Worm (Caenorhabditis elegans) whole organism, L4 larva: ENCODE data around the gene W03C9.2.

ENCODE experiments used
- ceh-32 ChIP-seq: sonication (generic microtip); optimal IDR thresholded peaks from 2 replicates; lab custom pipeline; 2016; ENCODE audit warnings: mild to moderate bottlenecking, missing genetic modification characterization, missing compliant biosample characterization; ENCODE audit not compliant: poor library complexity
- ceh-82 ChIP-seq: sonication (generic microtip); optimal IDR thresholded peaks from 2 replicates; lab custom pipeline; 2017; ENCODE audit warnings: missing biosample characterization, missing genetic modification characterization
- cey-2 ChIP-seq: sonication (generic microtip); optimal IDR thresholded peaks from 3 replicates; lab custom pipeline; 2017; ENCODE audit warnings: missing genetic modification characterization, mild to moderate bottlenecking, missing compliant biosample characterization, antibody characterized with exemption, borderline replicate concordance; ENCODE audit not compliant: insufficient read depth
- ctbp-1 ChIP-seq: fragments of 200-800 bp; sonication (Bioruptor generic); IDR thresholded peaks from 2 replicates; pipeline ENCODE4 v1.3.6; 2022; ENCODE audit warnings: missing genetic modification reagents, missing genetic modification characterization, missing compliant biosample characterization
- dmd-8 ChIP-seq: fragments of 200-800 bp; sonication (Bioruptor generic); IDR thresholded peaks from 2 replicates; pipeline ENCODE4 v1.3.6; 2022; ENCODE audit warnings: missing genetic modification characterization, missing compliant biosample characterization
- hmg-1.1 ChIP-seq: fragments of 200-800 bp; sonication (Bioruptor generic); IDR thresholded peaks from 2 replicates; pipeline ENCODE4 v1.3.6; 2022; ENCODE audit warnings: missing genetic modification reagents, missing genetic modification characterization, missing compliant biosample characterization
- lin-15B ChIP-seq: fragments of 150-350 bp; sonication (generic microtip); optimal IDR thresholded peaks from 3 replicates; lab custom pipeline; 2014; ENCODE audit warnings: missing biosample characterization, missing genetic modification characterization
- nhr-25 ChIP-seq: sonication (generic microtip); optimal IDR thresholded peaks from 2 replicates; lab custom pipeline; 2017; ENCODE audit warnings: missing genetic modification characterization, mild to moderate bottlenecking, missing compliant biosample characterization, antibody characterized with exemption, moderate library complexity, borderline replicate concordance; ENCODE audit not compliant: insufficient read depth
- nhr-28 ChIP-seq: fragments of 150-350 bp; optimal IDR thresholded peaks from 2 replicates; lab custom pipeline; 2014; ENCODE audit warnings: missing biosample characterization, missing genetic modification characterization
- nhr-6 ChIP-seq: fragments of 150-350 bp; optimal IDR thresholded peaks from 2 replicates; lab custom pipeline; 2014; ENCODE audit warnings: missing biosample characterization, missing genetic modification characterization
- pha-4 ChIP-seq, 2 experiments: fragments of 150-350 bp in 1 of 2; fragments of 200-800 bp in 1 of 2; sonication (Bioruptor generic) in 1 of 2; IDR thresholded peaks in 1 of 2; optimal IDR thresholded peaks in 1 of 2; 2 replicates each; pipeline versions ENCODE4 v1.3.6 to Lab custom; 2014 to 2022; ENCODE audit warnings: missing genetic modification characterization in 2 of 2, missing genetic modification reagents in 2 of 2, missing biosample characterization in 1 of 2, missing compliant biosample characterization in 1 of 2
- pqm-1 ChIP-seq: sonication (generic microtip); optimal IDR thresholded peaks from 2 replicates; lab custom pipeline; 2017; ENCODE audit warnings: missing biosample characterization, missing genetic modification characterization
- zag-1 ChIP-seq: fragments of 150-350 bp; optimal IDR thresholded peaks from 2 replicates; lab custom pipeline; 2014; ENCODE audit warnings: missing biosample characterization, missing genetic modification characterization

ce11 chrII:11954811-11955210, 7.4 kb upstream of the W03C9.2 start:
- TF ChIP-seq hmg-1.1 (GFP tag; lab: Robert Waterston, UW) (no peak), ceh-32 (tag; lab: Kevin White, UChicago) (no peak), nhr-25 (tag; lab: Kevin White, UChicago) (no peak), nhr-6 (no peak), lin-15B (tag; lab: Kevin White, UChicago) (no peak), zag-1 (tag; lab: Kevin White, UChicago) (no peak), pqm-1 (no peak), dmd-8 (GFP tag; lab: Robert Waterston, UW) (no peak), cey-2 (tag; lab: Kevin White, UChicago) (no peak), ctbp-1 (no peak), pha-4 (GFP tag; IDR thresholded peaks at IDR 0.05; lab: Robert Waterston, UW) (no peak), pha-4 (tag; optimal IDR thresholded peaks at IDR 0.05; lab: Kevin White, UChicago) (no peak), ceh-82 (no peak), nhr-28 (tag; lab: Kevin White, UChicago) (no peak)
